Fruit fly (Drosophila melanogaster) whole organism, embryonic: ENCODE data around the gene CG9886.

Experiments
- Bgb ChIP-seq: fragments of 200-800 bp; sonication (Bioruptor generic); IDR thresholded peaks from 2 replicates; pipeline ENCODE4 v1.3.6; 2022; ENCODE audit warnings: missing biosample characterization, missing genetic modification characterization; ENCODE audit not compliant: partially characterized antibody
- CG10267 ChIP-seq: fragments of 200-800 bp; sonication (Bioruptor generic); optimal IDR thresholded peaks from 2 replicates; lab custom pipeline; 2018; ENCODE audit warnings: missing biosample characterization, mild to moderate bottlenecking, missing genetic modification characterization, moderate library complexity
- CG10431 ChIP-seq: fragments of 200-800 bp; sonication (Bioruptor generic); optimal IDR thresholded peaks from 3 replicates; lab custom pipeline; 2018; ENCODE audit warnings: missing biosample characterization, mild to moderate bottlenecking, missing genetic modification characterization
- CG13894 ChIP-seq: fragments of 200-800 bp; sonication (Bioruptor generic); optimal IDR thresholded peaks from 3 replicates; lab custom pipeline; 2018; ENCODE audit warnings: missing biosample characterization, mild to moderate bottlenecking, missing genetic modification characterization, moderate library complexity
- CG17328 ChIP-seq: fragments of 200-800 bp; sonication (Bioruptor generic); IDR thresholded peaks from 2 replicates; pipeline ENCODE4 v1.3.6; 2022; ENCODE audit warnings: missing biosample characterization, missing genetic modification characterization
- CG18619 ChIP-seq: fragments of 200-800 bp; sonication (Bioruptor generic); optimal IDR thresholded peaks from 3 replicates; lab custom pipeline; 2017; ENCODE audit warnings: missing biosample characterization, mild to moderate bottlenecking, missing genetic modification characterization
- CG18764 ChIP-seq: fragments of 200-800 bp; sonication (Bioruptor generic); optimal IDR thresholded peaks from 3 replicates; lab custom pipeline; 2016; ENCODE audit warnings: missing biosample characterization, missing genetic modification characterization
- CG2202 ChIP-seq: fragments of 200-800 bp; sonication (Bioruptor generic); optimal IDR thresholded peaks from 2 replicates; lab custom pipeline; 2018; ENCODE audit warnings: missing biosample characterization, mild to moderate bottlenecking, missing genetic modification characterization
- CG2875 ChIP-seq: fragments of 200-800 bp; sonication (Bioruptor generic); optimal IDR thresholded peaks from 2 replicates; lab custom pipeline; 2017; ENCODE audit warnings: missing biosample characterization, mild to moderate bottlenecking, missing genetic modification characterization, missing genetic modification reagents
- CG3065 ChIP-seq: fragments of 200-800 bp; sonication (Bioruptor generic); optimal IDR thresholded peaks from 2 replicates; lab custom pipeline; 2016; ENCODE audit warnings: missing biosample characterization, missing genetic modification characterization
- CG32767 ChIP-seq: fragments of 200-800 bp; sonication (Bioruptor generic); IDR thresholded peaks from 2 replicates; pipeline ENCODE4 v1.3.6; 2022; ENCODE audit warnings: missing biosample characterization, missing genetic modification characterization
- CG33557 ChIP-seq: fragments of 200-800 bp; sonication (Bioruptor generic); optimal IDR thresholded peaks from 2 replicates; lab custom pipeline; 2019; ENCODE audit warnings: missing biosample characterization, mild to moderate bottlenecking, missing genetic modification characterization, moderate library complexity
- CG34224 ChIP-seq: fragments of 200-800 bp; sonication (Bioruptor generic); IDR thresholded peaks from 3 replicates; pipeline ENCODE4 v1.3.6; 2022; ENCODE audit warnings: missing biosample characterization, missing genetic modification characterization; ENCODE audit not compliant: partially characterized antibody
- CG7357 ChIP-seq: fragments of 200-800 bp; sonication (Bioruptor generic); IDR thresholded peaks from 3 replicates; pipeline ENCODE4 v1.3.6; 2022; ENCODE audit warnings: missing biosample characterization, missing genetic modification characterization
- CG7372 ChIP-seq: fragments of 200-800 bp; sonication (Bioruptor generic); IDR thresholded peaks from 2 replicates; pipeline ENCODE4 v1.3.6; 2022; ENCODE audit warnings: missing biosample characterization, missing genetic modification characterization
- CG7786 ChIP-seq: fragments of 200-800 bp; sonication (Bioruptor generic); optimal IDR thresholded peaks from 2 replicates; lab custom pipeline; 2016; ENCODE audit warnings: missing biosample characterization, missing genetic modification characterization
- CG8924 ChIP-seq: fragments of 200-800 bp; optimal IDR thresholded peaks from 3 replicates; lab custom pipeline; 2019; ENCODE audit warnings: missing biosample characterization, mild to moderate bottlenecking, missing genetic modification characterization, moderate library complexity
- CG9609 ChIP-seq: fragments of 200-800 bp; sonication (Bioruptor generic); optimal IDR thresholded peaks from 3 replicates; lab custom pipeline; 2016; ENCODE audit warnings: missing biosample characterization, missing genetic modification characterization
- CG9817 ChIP-seq: fragments of 200-800 bp; sonication (Bioruptor generic); optimal IDR thresholded peaks from 2 replicates; lab custom pipeline; 2018; ENCODE audit warnings: missing biosample characterization, mild to moderate bottlenecking, missing genetic modification characterization, moderate library complexity
- CHES-1-like ChIP-seq: fragments of 200-800 bp; sonication (Bioruptor generic); optimal IDR thresholded peaks from 2 replicates; lab custom pipeline; 2016; ENCODE audit warnings: missing biosample characterization, missing genetic modification characterization
- Fer3 ChIP-seq: fragments of 200-800 bp; sonication (Bioruptor generic); optimal IDR thresholded peaks from 2 replicates; lab custom pipeline; 2018; ENCODE audit warnings: missing biosample characterization, mild to moderate bottlenecking, missing genetic modification characterization, moderate library complexity
- Hmx ChIP-seq: fragments of 200-800 bp; sonication (Bioruptor generic); optimal IDR thresholded peaks from 2 replicates; lab custom pipeline; 2016; ENCODE audit warnings: missing biosample characterization, missing genetic modification characterization
- NC2β ChIP-seq: fragments of 200-800 bp; sonication (Bioruptor generic); optimal IDR thresholded peaks from 2 replicates; lab custom pipeline; 2016; ENCODE audit warnings: missing biosample characterization, missing genetic modification characterization
- Scr ChIP-seq: fragments of 200-800 bp; sonication (Bioruptor generic); IDR thresholded peaks from 2 replicates; pipeline ENCODE4 v1.3.6; 2022; ENCODE audit warnings: missing biosample characterization, missing genetic modification characterization; ENCODE audit not compliant: partially characterized antibody
- TFAM ChIP-seq: fragments of 200-800 bp; sonication (Bioruptor generic); optimal IDR thresholded peaks from 2 replicates; lab custom pipeline; 2017; ENCODE audit warnings: missing biosample characterization, missing genetic modification characterization, inconsistent platforms
- Trl ChIP-seq, 3 experiments: fragments of >200 bp in 2 of 3; fragments of 200-800 bp in 1 of 3; sonication (Bioruptor generic) in 1 of 3; optimal IDR thresholded peaks; 2 replicates in 1 of 3; 3 replicates in 2 of 3; lab custom pipeline; 2016 to 2017; ENCODE audit warnings: missing biosample characterization in 1 of 3, missing genetic modification characterization in 1 of 3
- Xbp1 ChIP-seq: fragments of 200-800 bp; sonication (Bioruptor generic); optimal IDR thresholded peaks from 3 replicates; lab custom pipeline; 2016; ENCODE audit warnings: missing biosample characterization, mild to moderate bottlenecking, missing genetic modification characterization
- aop ChIP-seq: fragments of 200-800 bp; sonication (Bioruptor generic); IDR thresholded peaks from 2 replicates; pipeline ENCODE4 v1.3.6; 2022; ENCODE audit warnings: missing biosample characterization, missing genetic modification characterization
- croc ChIP-seq: fragments of 200-800 bp; sonication (Bioruptor generic); conservative IDR thresholded peaks from 3 replicates; pipeline ENCODE4 v1.3.6; 2022; ENCODE audit warnings: missing biosample characterization, missing genetic modification characterization
- crol ChIP-seq: fragments of 200-800 bp; sonication (Bioruptor generic); IDR thresholded peaks from 2 replicates; pipeline ENCODE4 v1.3.6; 2022; ENCODE audit warnings: missing biosample characterization, missing genetic modification characterization
- dmrt11E ChIP-seq: fragments of 200-800 bp; sonication (Bioruptor generic); optimal IDR thresholded peaks from 3 replicates; lab custom pipeline; 2018; ENCODE audit warnings: missing biosample characterization, mild to moderate bottlenecking, missing genetic modification characterization, moderate library complexity
- fd96Cb ChIP-seq: fragments of 200-800 bp; sonication (Bioruptor generic); optimal IDR thresholded peaks from 2 replicates; lab custom pipeline; 2018; ENCODE audit warnings: missing biosample characterization, mild to moderate bottlenecking, missing genetic modification characterization, moderate library complexity
- fru ChIP-seq: fragments of >200 bp; optimal IDR thresholded peaks from 2 replicates; lab custom pipeline; 2017
- gt ChIP-seq: fragments of 200-800 bp; sonication (Bioruptor generic); IDR thresholded peaks from 2 replicates; pipeline ENCODE4 v1.3.6; 2022; ENCODE audit warnings: missing biosample characterization, missing genetic modification characterization
- ham ChIP-seq: fragments of 200-800 bp; sonication (Bioruptor generic); IDR thresholded peaks from 2 replicates; pipeline ENCODE4 v1.3.6; 2022; ENCODE audit warnings: missing biosample characterization, missing genetic modification characterization
- kah ChIP-seq: fragments of 200-800 bp; sonication (Bioruptor generic); optimal IDR thresholded peaks from 2 replicates; lab custom pipeline; 2018; ENCODE audit warnings: missing biosample characterization, mild to moderate bottlenecking, missing genetic modification characterization
- ken ChIP-seq: fragments of 200-800 bp; sonication (Bioruptor generic); IDR thresholded peaks from 3 replicates; pipeline ENCODE4 v1.3.6; 2022; ENCODE audit warnings: missing biosample characterization, missing genetic modification characterization
- knrl ChIP-seq: fragments of 200-800 bp; sonication (Bioruptor generic); IDR thresholded peaks from 3 replicates; pipeline ENCODE4 v1.3.6; 2022; ENCODE audit warnings: missing biosample characterization, missing genetic modification characterization; ENCODE audit not compliant: partially characterized antibody
- mld ChIP-seq: fragments of 200-800 bp; sonication (Bioruptor generic); IDR thresholded peaks from 3 replicates; pipeline ENCODE4 v1.3.6; 2022; ENCODE audit warnings: missing biosample characterization, missing genetic modification characterization; ENCODE audit not compliant: partially characterized antibody
- nmo ChIP-seq: fragments of 200-800 bp; sonication (Bioruptor generic); optimal IDR thresholded peaks from 2 replicates; lab custom pipeline; 2018; ENCODE audit warnings: missing biosample characterization, mild to moderate bottlenecking, missing genetic modification characterization, moderate library complexity
- peb ChIP-seq: fragments of 200-800 bp; sonication (Bioruptor generic); IDR thresholded peaks from 2 replicates; pipeline ENCODE4 v1.3.6; 2022; ENCODE audit warnings: missing biosample characterization, missing genetic modification characterization
- phol ChIP-seq: fragments of 200-800 bp; sonication (Bioruptor generic); optimal IDR thresholded peaks from 3 replicates; lab custom pipeline; 2018; ENCODE audit warnings: missing biosample characterization, mild to moderate bottlenecking, missing genetic modification characterization, moderate library complexity
- salm ChIP-seq: fragments of 200-800 bp; sonication (Bioruptor generic); optimal IDR thresholded peaks from 2 replicates; lab custom pipeline; 2018; ENCODE audit warnings: missing biosample characterization, mild to moderate bottlenecking, missing genetic modification characterization
- sim ChIP-seq: fragments of 200-800 bp; sonication (Bioruptor generic); IDR thresholded peaks from 2 replicates; pipeline ENCODE4 v1.3.6; 2022; ENCODE audit warnings: missing biosample characterization, missing genetic modification characterization
- sr ChIP-seq: fragments of 200-800 bp; sonication (Bioruptor generic); IDR thresholded peaks from 3 replicates; pipeline ENCODE4 v1.3.6; 2022; ENCODE audit warnings: missing biosample characterization, missing genetic modification characterization
- ssp ChIP-seq: fragments of 200-800 bp; sonication (Bioruptor generic); IDR thresholded peaks from 2 replicates; pipeline ENCODE4 v1.3.6; 2022; ENCODE audit warnings: missing biosample characterization, missing genetic modification characterization
- usp ChIP-seq: fragments of >200 bp; optimal IDR thresholded peaks from 2 replicates; lab custom pipeline; 2017; ENCODE audit warnings: missing biosample characterization, missing genetic modification characterization

The CG9886 gene

DNA sequence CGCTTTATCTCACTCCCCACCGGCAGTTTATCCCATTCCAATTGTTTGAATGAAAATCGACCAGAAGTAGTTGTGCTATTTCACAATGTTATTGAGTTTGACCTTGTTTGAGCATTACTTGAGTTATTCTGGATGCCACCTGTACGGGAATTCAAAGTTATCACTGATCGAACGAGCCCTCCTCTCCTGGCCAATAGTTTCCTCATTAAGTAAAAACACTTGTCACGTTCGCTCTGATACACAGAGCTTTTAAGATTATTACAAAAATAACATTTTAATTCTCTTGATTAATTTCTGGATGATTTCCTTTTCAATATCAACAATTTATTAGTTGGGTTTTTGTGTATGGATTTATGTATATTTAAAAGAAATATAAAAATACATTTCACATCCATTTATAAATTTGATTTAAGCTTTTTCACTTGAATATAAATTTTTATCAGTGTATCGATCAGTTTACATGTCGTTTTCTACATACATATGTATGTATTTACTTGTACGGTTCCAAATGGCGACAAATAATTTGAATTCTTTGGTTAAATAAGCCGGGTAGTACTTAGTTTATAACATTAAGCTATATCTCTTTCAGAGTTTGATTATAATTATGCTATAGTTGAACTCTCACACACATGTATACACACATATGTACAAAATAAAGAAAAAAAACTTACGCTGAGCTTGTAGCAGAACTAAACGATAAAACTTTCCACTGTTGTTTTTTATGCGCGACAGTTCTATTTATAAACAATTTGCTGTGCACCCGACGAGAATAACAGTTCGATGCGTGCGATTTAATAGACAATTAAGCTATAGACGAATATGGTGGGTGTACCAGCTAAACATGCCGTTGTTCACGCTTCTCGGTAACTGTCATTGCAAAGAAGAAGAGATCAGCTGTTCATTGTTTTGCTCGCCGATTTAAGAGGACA lies 46.5 kb upstream of the CG9886 start, which contains the start of the genes CG3609 and CG15390 (continued):
- TF ChIP-seq ssp (GFP tag; lab: Robert Waterston, UW) = no peak
- TF ChIP-seq CHES-1-like = peak; percentile 94
- no peak for TF ChIP-seq croc (GFP tag; lab: Robert Waterston, UW)
- peak; percentile 87 for TF ChIP-seq CG9609 (GFP tag; lab: Kevin White, UChicago)
- peak; percentile 56 for TF ChIP-seq CG2875 (GFP tag; lab: Kevin White, UChicago)
- TF ChIP-seq ken (GFP tag; lab: Robert Waterston, UW) = peak; percentile 88
- TF ChIP-seq CG7786 (GFP tag; lab: Kevin White, UChicago) = peak; percentile 90
- peak; percentile 15 for TF ChIP-seq dmrt11E (tag; lab: Kevin White, UChicago)
- peak in 1 of 2 experiments; percentile 39 for TF ChIP-seq Trl (optimal IDR thresholded peaks at IDR 0.05; lab: Kevin White, UChicago)
- TF ChIP-seq Trl (GFP tag; optimal IDR thresholded peaks at IDR 0.05; lab: Kevin White, UChicago) = peak; percentile 92
- TF ChIP-seq mld (GFP tag; lab: Robert Waterston, UW) = no peak
- TF ChIP-seq Scr (GFP tag; lab: Robert Waterston, UW) = peak; percentile 16; the same call in 1 of the 2 replicates
- peak; percentile 64 for TF ChIP-seq CG10431
- peak; percentile 92 for TF ChIP-seq CG13894 (tag; lab: Kevin White, UChicago)
- peak; percentile 86 for TF ChIP-seq aop (GFP tag; lab: Robert Waterston, UW)
- peak; percentile 86 for TF ChIP-seq CG8924 (tag; lab: Kevin White, UChicago)
- TF ChIP-seq gt = no peak
- TF ChIP-seq knrl = no peak; the same call in 2 of the 3 replicates
- no peak for TF ChIP-seq usp (GFP tag; lab: Kevin White, UChicago)
- peak; percentile 6 for TF ChIP-seq kah (GFP tag; lab: Kevin White, UChicago)
- peak; percentile 15; the same call in 1 of the 3 replicates for TF ChIP-seq sr (GFP tag; lab: Robert Waterston, UW)
- peak; percentile 46 for TF ChIP-seq phol (tag; lab: Kevin White, UChicago)
- no peak; the same call in 1 of the 2 replicates for TF ChIP-seq ham
- peak; percentile 33; the same call in 1 of the 3 replicates for TF ChIP-seq CG7357 (GFP tag; lab: Robert Waterston, UW)
- TF ChIP-seq CG18764 (GFP tag; lab: Kevin White, UChicago) = peak; percentile 28
- peak; percentile 88 for TF ChIP-seq NC2β
- TF ChIP-seq CG33557 (GFP tag; lab: Kevin White, UChicago) = peak; percentile 21
- peak; percentile 69 for TF ChIP-seq CG18619
- TF ChIP-seq salm (tag; lab: Kevin White, UChicago) = peak; percentile 9
- peak; percentile 26 for TF ChIP-seq CG10267 (tag; lab: Kevin White, UChicago)
- TF ChIP-seq Fer3 (tag; lab: Kevin White, UChicago) = peak; percentile 72
- TF ChIP-seq CG32767 (GFP tag; lab: Robert Waterston, UW) = peak; percentile 62
- peak; percentile 82 for TF ChIP-seq CG17328 (GFP tag; lab: Robert Waterston, UW)
- no peak for TF ChIP-seq fru (lab: Kevin White, UChicago)
- peak; percentile 35 for TF ChIP-seq fd96Cb (tag; lab: Kevin White, UChicago)
- TF ChIP-seq crol (GFP tag; lab: Robert Waterston, UW) = no peak
- peak; percentile 50 for TF ChIP-seq Hmx (GFP tag; lab: Kevin White, UChicago)
- TF ChIP-seq peb = 0 out of 2 replicates have a peak, but pooled peaks have one; percentile 14
- TF ChIP-seq TFAM (GFP tag; lab: Kevin White, UChicago) = no peak
- peak; percentile 88 for TF ChIP-seq Xbp1
- TF ChIP-seq CG34224 (GFP tag; lab: Robert Waterston, UW) = peak; percentile 51; the same call in 1 of the 3 replicates
- TF ChIP-seq Bgb = peak; percentile 17; the same call in 1 of the 2 replicates
- peak; percentile 81 for TF ChIP-seq CG9817
- TF ChIP-seq CG2202 = peak; percentile 28
- TF ChIP-seq nmo (GFP tag; lab: Kevin White, UChicago) = peak; percentile 57
- peak; percentile 60 for TF ChIP-seq CG7372 (GFP tag; lab: Robert Waterston, UW)
- TF ChIP-seq CG3065 (GFP tag; lab: Kevin White, UChicago) = peak; percentile 59
- TF ChIP-seq sim = peak; percentile 51; the same call in 1 of the 2 replicates
